Fruit fly (Drosophila melanogaster) whole organism, prepupa: ENCODE data around the gene CG10587.

ENCODE experiments used
- Blimp-1 ChIP-seq: fragments of 200-800 bp; sonication (Bioruptor generic); optimal IDR thresholded peaks from 3 replicates; lab custom pipeline; 2017; ENCODE audit warnings: missing biosample characterization, missing genetic modification characterization, mild to moderate bottlenecking, moderate library complexity, missing genetic modification reagents
- CG10631 ChIP-seq: fragments of 200-800 bp; sonication (Bioruptor generic); optimal IDR thresholded peaks from 2 replicates; lab custom pipeline; 2016; ENCODE audit warnings: missing biosample characterization, missing genetic modification characterization
- CG10669 ChIP-seq: fragments of 200-800 bp; sonication (Bioruptor generic); optimal IDR thresholded peaks from 3 replicates; lab custom pipeline; 2018; ENCODE audit warnings: missing biosample characterization, mild to moderate bottlenecking, missing genetic modification characterization, moderate library complexity
- CG11294 ChIP-seq: fragments of 200-800 bp; sonication (Bioruptor generic); IDR thresholded peaks from 2 replicates; pipeline ENCODE4 v1.3.6; 2022; ENCODE audit warnings: missing biosample characterization, missing genetic modification characterization
- CG11902 ChIP-seq: fragments of 200-800 bp; sonication (Bioruptor generic); optimal IDR thresholded peaks from 3 replicates; lab custom pipeline; 2016; ENCODE audit warnings: missing biosample characterization, missing genetic modification characterization
- CG16779 ChIP-seq: fragments of 200-800 bp; sonication (Bioruptor generic); optimal IDR thresholded peaks from 3 replicates; lab custom pipeline; 2017; ENCODE audit warnings: missing biosample characterization, mild to moderate bottlenecking, missing genetic modification characterization
- CG3032 ChIP-seq: fragments of 200-800 bp; optimal IDR thresholded peaks from 2 replicates; lab custom pipeline; 2019; ENCODE audit warnings: missing biosample characterization, mild to moderate bottlenecking, missing genetic modification characterization, moderate library complexity
- CG31627 ChIP-seq: fragments of 200-800 bp; sonication (Bioruptor generic); optimal IDR thresholded peaks from 3 replicates; lab custom pipeline; 2016; ENCODE audit warnings: missing biosample characterization, missing genetic modification characterization
- CG32006 ChIP-seq: fragments of 200-800 bp; sonication (Bioruptor generic); optimal IDR thresholded peaks from 3 replicates; lab custom pipeline; 2017; ENCODE audit warnings: missing biosample characterization, mild to moderate bottlenecking, missing genetic modification characterization
- CG34406 ChIP-seq: fragments of 200-800 bp; sonication (Bioruptor generic); optimal IDR thresholded peaks from 3 replicates; lab custom pipeline; 2016; ENCODE audit warnings: missing biosample characterization, missing genetic modification characterization
- CG3919 ChIP-seq: fragments of 200-800 bp; sonication (Bioruptor generic); optimal IDR thresholded peaks from 3 replicates; lab custom pipeline; 2016; ENCODE audit warnings: missing biosample characterization, missing genetic modification characterization
- CG4318 ChIP-seq: fragments of 200-800 bp; sonication (Bioruptor generic); optimal IDR thresholded peaks from 3 replicates; lab custom pipeline; 2017; ENCODE audit warnings: missing biosample characterization, mild to moderate bottlenecking, missing genetic modification characterization
- CG6163 ChIP-seq: fragments of 200-800 bp; sonication (Bioruptor generic); IDR thresholded peaks from 3 replicates; pipeline ENCODE4 v1.3.6; 2022; ENCODE audit warnings: missing biosample characterization, missing genetic modification characterization
- CG6792 ChIP-seq: fragments of 200-800 bp; sonication (Bioruptor generic); optimal IDR thresholded peaks from 3 replicates; lab custom pipeline; 2016; ENCODE audit warnings: missing biosample characterization, missing genetic modification characterization
- CG6808 ChIP-seq: fragments of 200-800 bp; sonication (Bioruptor generic); optimal IDR thresholded peaks from 3 replicates; lab custom pipeline; 2017; ENCODE audit warnings: missing biosample characterization, missing genetic modification characterization, mild to moderate bottlenecking, moderate library complexity, missing genetic modification reagents
- CG6854 ChIP-seq: fragments of 200-800 bp; sonication (Bioruptor generic); optimal IDR thresholded peaks from 2 replicates; lab custom pipeline; 2017; ENCODE audit warnings: missing biosample characterization, mild to moderate bottlenecking, missing genetic modification characterization
- CG8119 ChIP-seq: fragments of 200-800 bp; sonication (Bioruptor generic); IDR thresholded peaks from 3 replicates; pipeline ENCODE4 v1.3.6; 2022; ENCODE audit warnings: missing biosample characterization, missing genetic modification characterization
- CG8319 ChIP-seq: fragments of 200-800 bp; sonication (Bioruptor generic); optimal IDR thresholded peaks from 3 replicates; lab custom pipeline; 2016; ENCODE audit warnings: missing biosample characterization, missing genetic modification characterization
- CG8632 ChIP-seq: fragments of 200-800 bp; sonication (Bioruptor generic); optimal IDR thresholded peaks from 3 replicates; lab custom pipeline; 2016; ENCODE audit warnings: missing biosample characterization, missing genetic modification characterization
- CG9139 ChIP-seq: fragments of 200-800 bp; sonication (Bioruptor generic); optimal IDR thresholded peaks from 3 replicates; lab custom pipeline; 2017; ENCODE audit warnings: missing biosample characterization, mild to moderate bottlenecking, missing genetic modification characterization
- Eip78C ChIP-seq: fragments of 200-800 bp; sonication (Bioruptor generic); peaks from one replicate; lab custom pipeline; 2016; ENCODE audit warnings: missing biosample characterization, missing genetic modification characterization
- Eip93F ChIP-seq: fragments of 200-800 bp; sonication (Bioruptor generic); optimal IDR thresholded peaks from 2 replicates; lab custom pipeline; 2016; ENCODE audit warnings: missing biosample characterization, mild to moderate bottlenecking, missing genetic modification characterization
- Ets96B ChIP-seq: fragments of 200-800 bp; optimal IDR thresholded peaks from 2 replicates; lab custom pipeline; 2019; ENCODE audit warnings: missing biosample characterization, mild to moderate bottlenecking, missing genetic modification characterization, moderate library complexity
- Gug ChIP-seq: fragments of 200-800 bp; sonication (Bioruptor generic); IDR thresholded peaks from 2 replicates; pipeline ENCODE4 v1.3.6; 2022; ENCODE audit warnings: missing biosample characterization, missing genetic modification characterization
- Hr38 ChIP-seq: sonication (Bioruptor generic); optimal IDR thresholded peaks from 2 replicates; lab custom pipeline; 2016; ENCODE audit warnings: missing biosample characterization, missing genetic modification characterization
- Hr39 ChIP-seq: fragments of 200-800 bp; sonication (Bioruptor generic); optimal IDR thresholded peaks from 2 replicates; lab custom pipeline; 2016; ENCODE audit warnings: missing biosample characterization, missing genetic modification characterization
- Lpt ChIP-seq: fragments of 200-800 bp; sonication (Bioruptor generic); optimal IDR thresholded peaks from 3 replicates; lab custom pipeline; 2016; ENCODE audit warnings: missing biosample characterization, missing genetic modification characterization
- OdsH ChIP-seq: fragments of 200-800 bp; sonication (Bioruptor generic); optimal IDR thresholded peaks from 3 replicates; lab custom pipeline; 2016; ENCODE audit warnings: missing biosample characterization, missing genetic modification characterization
- Smox ChIP-seq: fragments of 200-800 bp; sonication (Bioruptor generic); optimal IDR thresholded peaks from 3 replicates; lab custom pipeline; 2016; ENCODE audit warnings: missing biosample characterization, missing genetic modification characterization
- Sox102F ChIP-seq: fragments of 200-800 bp; sonication (Bioruptor generic); optimal IDR thresholded peaks from 2 replicates; lab custom pipeline; 2016; ENCODE audit warnings: missing biosample characterization, mild to moderate bottlenecking, missing genetic modification characterization
- Sox14 ChIP-seq: fragments of 200-800 bp; sonication (Bioruptor generic); optimal IDR thresholded peaks from 3 replicates; lab custom pipeline; 2016; ENCODE audit warnings: missing biosample characterization, missing genetic modification characterization
- achi ChIP-seq: fragments of 200-800 bp; sonication (Bioruptor generic); optimal IDR thresholded peaks from 3 replicates; lab custom pipeline; 2016; ENCODE audit warnings: missing biosample characterization, missing genetic modification characterization
- acj6 ChIP-seq: fragments of 200-800 bp; sonication (Bioruptor generic); optimal IDR thresholded peaks from 3 replicates; lab custom pipeline; 2016; ENCODE audit warnings: missing biosample characterization, missing genetic modification characterization
- cyc ChIP-seq: fragments of 200-800 bp; sonication (Bioruptor generic); optimal IDR thresholded peaks from 3 replicates; lab custom pipeline; 2016; ENCODE audit warnings: missing biosample characterization, missing genetic modification characterization
- dsx ChIP-seq: fragments of 200-800 bp; optimal IDR thresholded peaks from 3 replicates; lab custom pipeline; 2019; ENCODE audit warnings: missing biosample characterization, mild to moderate bottlenecking, missing genetic modification characterization, moderate library complexity; ENCODE audit not compliant: poor library complexity, severe bottlenecking
- eg ChIP-seq: fragments of 200-800 bp; sonication (Bioruptor generic); IDR thresholded peaks from 3 replicates; pipeline ENCODE4 v1.3.6; 2022; ENCODE audit warnings: missing biosample characterization, missing genetic modification characterization
- esn ChIP-seq: fragments of 200-800 bp; sonication (Bioruptor generic); optimal IDR thresholded peaks from 2 replicates; lab custom pipeline; 2016; ENCODE audit warnings: missing biosample characterization, mild to moderate bottlenecking, missing genetic modification characterization, moderate library complexity
- fd59A ChIP-seq: fragments of 200-800 bp; sonication (Bioruptor generic); optimal IDR thresholded peaks from 2 replicates; lab custom pipeline; 2017; ENCODE audit warnings: missing biosample characterization, mild to moderate bottlenecking, missing genetic modification characterization, missing genetic modification reagents
- fd85E ChIP-seq: fragments of 200-800 bp; sonication (Bioruptor generic); optimal IDR thresholded peaks from 3 replicates; lab custom pipeline; 2016; ENCODE audit warnings: missing biosample characterization, missing genetic modification characterization
- fkh ChIP-seq: fragments of 200-800 bp; sonication (Bioruptor generic); optimal IDR thresholded peaks from 3 replicates; lab custom pipeline; 2017; ENCODE audit warnings: missing biosample characterization, mild to moderate bottlenecking, missing genetic modification characterization, moderate library complexity
- lz ChIP-seq: fragments of 200-800 bp; sonication (Bioruptor generic); optimal IDR thresholded peaks from 3 replicates; lab custom pipeline; 2016; ENCODE audit warnings: missing biosample characterization, missing genetic modification characterization
- net ChIP-seq: fragments of 200-800 bp; sonication (Bioruptor generic); optimal IDR thresholded peaks from 3 replicates; lab custom pipeline; 2016; ENCODE audit warnings: missing biosample characterization, missing genetic modification characterization
- pdm3 ChIP-seq: fragments of 200-800 bp; sonication (Bioruptor generic); optimal IDR thresholded peaks from 3 replicates; lab custom pipeline; 2016; ENCODE audit warnings: missing biosample characterization, missing genetic modification characterization
- svp ChIP-seq: fragments of 200-800 bp; sonication (Bioruptor generic); peaks from one replicate; lab custom pipeline; 2016; ENCODE audit warnings: missing biosample characterization, missing genetic modification characterization
- topi ChIP-seq: fragments of 200-800 bp; sonication (Bioruptor generic); optimal IDR thresholded peaks from 3 replicates; lab custom pipeline; 2016; ENCODE audit warnings: missing biosample characterization, missing genetic modification characterization
- vri ChIP-seq: fragments of 200-800 bp; sonication (Bioruptor generic); optimal IDR thresholded peaks from 3 replicates; lab custom pipeline; 2016; ENCODE audit warnings: missing biosample characterization, mild to moderate bottlenecking, missing genetic modification characterization

Gene CG10587

DNA sequence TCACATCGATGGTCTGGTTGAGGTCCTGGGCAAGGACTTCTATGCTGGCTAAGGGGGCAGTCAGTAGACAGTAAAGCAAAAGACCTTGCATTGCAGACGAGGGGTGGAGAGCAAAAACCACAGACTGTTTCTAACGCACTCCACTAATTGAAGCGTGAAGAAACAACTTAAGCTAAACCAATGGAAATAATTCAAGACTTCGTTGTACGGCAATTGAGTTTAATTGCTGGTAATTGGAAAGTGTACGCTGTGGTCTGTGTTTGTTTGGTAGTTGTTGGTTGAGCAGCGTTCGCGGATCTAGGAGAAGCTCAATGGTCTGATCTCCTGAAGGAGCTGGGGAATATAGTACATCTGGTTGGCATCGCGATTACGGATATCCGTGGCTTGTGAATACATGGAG is at the start of gene CG10587:
CG10587 (minus strand) TSS at position 101 of the 400 bp plus-strand sequence.
- TF ChIP-seq CG16779 (tag; lab: Kevin White, UChicago) (no peak), Gug (GFP tag; lab: Robert Waterston, UW) (no peak), CG6808 (GFP tag; lab: Kevin White, UChicago) (no peak)

DNA sequence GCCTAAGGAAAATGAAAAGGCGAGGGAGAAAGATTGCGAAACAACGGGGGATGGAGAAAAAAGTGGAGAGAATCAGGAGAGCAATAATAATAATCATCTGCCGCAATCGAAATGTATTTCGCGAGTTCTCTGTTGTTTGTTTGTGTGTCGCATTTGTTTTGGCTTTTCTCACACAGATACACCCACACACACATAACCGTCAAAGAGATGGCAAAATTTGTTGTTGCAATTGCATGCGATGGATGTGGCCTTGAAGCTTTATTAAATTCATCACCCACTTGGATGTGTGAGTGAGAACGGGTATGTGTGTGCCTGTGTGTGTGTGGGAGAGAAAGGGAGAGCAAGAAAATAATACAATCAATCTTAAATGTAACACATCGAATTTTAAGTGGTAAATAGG is 49.3 kb upstream of the CG10587 start:
- TF ChIP-seq CG9139 (GFP tag; lab: Kevin White, UChicago), result no peak
- no peak for TF ChIP-seq CG11902 (GFP tag; lab: Kevin White, UChicago)
- peak; percentile 23 for TF ChIP-seq vri (GFP tag; lab: Kevin White, UChicago)
- no peak for TF ChIP-seq fd85E (GFP tag; lab: Kevin White, UChicago)
- TF ChIP-seq CG3919 (GFP tag; lab: Kevin White, UChicago), result no peak
- no peak for TF ChIP-seq Smox (GFP tag; lab: Kevin White, UChicago)
- TF ChIP-seq Sox14, result peak; percentile 9
- TF ChIP-seq CG11294 (GFP tag; lab: Robert Waterston, UW), result no peak
- no peak for TF ChIP-seq achi (GFP tag; lab: Kevin White, UChicago)
- TF ChIP-seq CG6808 (GFP tag; lab: Kevin White, UChicago), result no peak
- no peak for TF ChIP-seq topi (GFP tag; lab: Kevin White, UChicago)
- TF ChIP-seq Hr39 (GFP tag; lab: Kevin White, UChicago), result no peak
- TF ChIP-seq eg (GFP tag; lab: Robert Waterston, UW), result no peak
- TF ChIP-seq svp, result peak; percentile 64
- no peak for TF ChIP-seq CG6854 (GFP tag; lab: Kevin White, UChicago)
- no peak for TF ChIP-seq net (GFP tag; lab: Kevin White, UChicago)
- TF ChIP-seq Ets96B (tag; lab: Kevin White, UChicago), result no peak
- TF ChIP-seq dsx (GFP tag; lab: Kevin White, UChicago), result no peak

DNA sequence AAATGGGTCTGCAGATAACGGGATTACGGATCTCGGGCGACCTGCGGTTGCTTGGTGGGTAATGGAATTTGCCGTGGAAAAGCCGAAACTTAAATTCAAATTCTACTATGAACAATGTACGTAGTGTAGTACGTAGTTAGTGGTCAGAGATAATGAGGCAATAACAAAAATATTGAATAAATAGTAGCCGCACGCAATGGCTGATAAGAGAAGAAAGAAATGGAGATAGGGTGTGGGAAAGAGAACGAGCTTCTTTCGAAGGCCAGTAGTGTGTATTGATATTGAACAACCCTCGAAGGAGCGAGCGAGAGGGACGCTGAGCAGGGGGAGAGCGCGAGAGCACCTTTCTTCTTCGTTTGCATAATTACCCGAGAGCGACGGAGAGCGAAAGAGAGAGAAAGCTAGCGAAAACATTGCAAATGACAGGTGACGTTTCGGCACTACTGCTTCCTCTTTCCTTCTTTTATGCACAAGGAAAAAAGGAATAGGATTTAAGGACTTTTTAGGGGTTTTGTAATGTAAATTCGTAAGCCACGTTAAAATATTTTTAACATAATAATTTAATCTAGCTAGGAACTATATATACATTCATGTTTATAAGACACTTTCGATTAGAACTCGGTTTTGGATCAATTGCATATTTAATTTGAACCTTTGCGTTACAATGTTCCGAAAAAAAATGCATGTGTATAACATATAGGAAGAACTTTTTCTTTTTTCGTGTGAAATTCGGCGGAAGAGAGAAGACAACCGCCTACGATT is 48.7 kb upstream of the CG10587 start:
- TF ChIP-seq OdsH (GFP tag; lab: Kevin White, UChicago) (peak; percentile 72), CG4318 (peak; percentile 66), CG3919 (GFP tag; lab: Kevin White, UChicago) (peak; percentile 32), lz (GFP tag; lab: Kevin White, UChicago) (no peak), Blimp-1 (GFP tag; lab: Kevin White, UChicago) (no peak), CG6808 (GFP tag; lab: Kevin White, UChicago) (no peak), Lpt (GFP tag; lab: Kevin White, UChicago) (peak; percentile 37), achi (GFP tag; lab: Kevin White, UChicago) (peak; percentile 69), CG10669 (peak; percentile 43), CG8319 (GFP tag; lab: Kevin White, UChicago) (no peak), CG6792 (GFP tag; lab: Kevin White, UChicago) (no peak), CG8119 (peak; percentile 75), Hr38 (no peak), CG11902 (GFP tag; lab: Kevin White, UChicago) (no peak), CG8632 (GFP tag; lab: Kevin White, UChicago) (peak; percentile 33), CG10631 (GFP tag; lab: Kevin White, UChicago) (peak; percentile 32), CG32006 (GFP tag; lab: Kevin White, UChicago) (peak; percentile 87), acj6 (peak; percentile 44), Hr39 (GFP tag; lab: Kevin White, UChicago) (peak; percentile 46), esn (GFP tag; lab: Kevin White, UChicago) (peak; percentile 61), Eip78C (GFP tag; lab: Kevin White, UChicago) (peak; percentile 86), cyc (GFP tag; lab: Kevin White, UChicago) (peak; percentile 43), Sox14 (peak; percentile 30), CG6163 (GFP tag; lab: Robert Waterston, UW) (peak; percentile 50; the same call in 2 of the 3 replicates), fd59A (GFP tag; lab: Kevin White, UChicago) (peak; percentile 9), Smox (GFP tag; lab: Kevin White, UChicago) (peak; percentile 59), Sox102F (peak; percentile 45), pdm3 (peak; percentile 46), CG6854 (GFP tag; lab: Kevin White, UChicago) (no peak), fkh (GFP tag; lab: Kevin White, UChicago) (peak; percentile 69), CG31627 (GFP tag; lab: Kevin White, UChicago) (peak; percentile 47), CG3032 (no peak), Eip93F (GFP tag; lab: Kevin White, UChicago) (no peak), CG34406 (GFP tag; lab: Kevin White, UChicago) (peak; percentile 50)
